Fruit fly (Drosophila melanogaster): ENCODE measurements around the gene CG31668.
A peak's percentile ranks its signal among the peaks of the same experiment; 100 is the strongest.

CG31668 gene

DNA sequence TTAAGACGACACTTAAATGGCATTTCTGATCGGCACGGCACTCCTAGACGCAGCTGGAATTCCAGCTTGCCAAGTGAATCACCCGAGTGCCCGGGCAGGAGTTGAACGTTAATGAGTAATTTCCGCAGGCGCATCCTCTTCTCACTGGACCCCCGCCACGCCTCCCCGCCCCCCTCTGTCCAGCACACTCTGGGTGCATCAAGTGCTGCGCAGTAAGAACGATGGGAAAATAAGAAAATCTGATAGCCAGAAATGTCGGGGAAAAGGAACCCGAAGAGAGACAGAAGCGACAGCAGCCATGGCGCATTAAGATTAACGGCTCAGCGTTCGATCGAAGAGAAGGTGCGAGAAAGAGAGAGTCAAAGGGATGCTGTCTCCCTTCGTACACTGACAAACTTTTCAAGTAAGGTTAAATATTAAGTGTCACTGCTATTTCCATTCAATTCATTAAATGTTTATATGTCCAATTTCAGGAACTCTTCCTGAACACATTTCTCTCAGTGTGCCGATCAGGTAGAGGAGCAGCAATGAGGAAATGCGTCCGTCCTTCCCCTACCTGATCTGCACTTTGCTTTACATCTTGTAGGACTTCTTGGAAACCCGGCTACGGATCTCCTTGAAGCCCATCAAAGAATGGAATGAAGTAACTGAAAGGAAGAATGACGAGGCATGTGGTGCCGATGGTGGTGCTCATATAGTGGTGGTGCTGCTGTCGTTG, 41.3 kb downstream of the CG31668 start (continued):
- no peak for TF ChIP-seq nau (GFP tag; optimal IDR thresholded peaks at IDR 0.05)
- no peak for TF ChIP-seq CG10147 (GFP tag; optimal IDR thresholded peaks at IDR 0.05)
- TF ChIP-seq CG31441 (GFP tag; IDR thresholded peaks at IDR 0.05): peak; percentile 68; the same call in 1 of the 2 replicates
- TF ChIP-seq B-H1 (GFP tag; IDR thresholded peaks at IDR 0.05): no peak
- TF ChIP-seq CG13287 (GFP tag; IDR thresholded peaks at IDR 0.05; ENCODE audit: partially characterized antibody): no peak
- TF ChIP-seq CG13894 (tag; optimal IDR thresholded peaks at IDR 0.05): no peak
- no peak for TF ChIP-seq Nf-YC (tag; optimal IDR thresholded peaks at IDR 0.05)
- TF ChIP-seq cad (GFP tag; optimal IDR thresholded peaks at IDR 0.05): peak; percentile 86
- TF ChIP-seq dysf (GFP tag; IDR thresholded peaks at IDR 0.05): 0 out of 3 replicates have a peak, but pooled peaks have one; percentile 26
- 0 out of 3 replicates have a peak, but pooled peaks have one; percentile 12 for TF ChIP-seq CG11695 (GFP tag; IDR thresholded peaks at IDR 0.05)
- TF ChIP-seq Drgx (GFP tag; IDR thresholded peaks at IDR 0.05): peak; percentile 75
- no peak for TF ChIP-seq sima (GFP tag; optimal IDR thresholded peaks at IDR 0.05)
- TF ChIP-seq emc (GFP tag; optimal IDR thresholded peaks at IDR 0.05): no peak
- TF ChIP-seq BtbVII (GFP tag; optimal IDR thresholded peaks at IDR 0.05): no peak
- no peak for TF ChIP-seq zfh2 (GFP tag; optimal IDR thresholded peaks at IDR 0.05)
- no peak for TF ChIP-seq CG14860 (GFP tag; IDR thresholded peaks at IDR 0.05; ENCODE audit: partially characterized antibody)
- TF ChIP-seq tap (tag; optimal IDR thresholded peaks at IDR 0.05): peak; percentile 38
- TF ChIP-seq CG9609 (GFP tag; optimal IDR thresholded peaks at IDR 0.05): peak; percentile 7
- peak; percentile 3 for TF ChIP-seq CG17385 (GFP tag; optimal IDR thresholded peaks at IDR 0.05)
- TF ChIP-seq CG7556 (GFP tag; optimal IDR thresholded peaks at IDR 0.05): peak; percentile 56
- peak; percentile 27 for TF ChIP-seq CG17568 (GFP tag; optimal IDR thresholded peaks at IDR 0.05)
- no peak for TF ChIP-seq Oaz (GFP tag; IDR thresholded peaks at IDR 0.05)
- TF ChIP-seq HmgZ (tag; optimal IDR thresholded peaks at IDR 0.05): no peak
- no peak for TF ChIP-seq Dll (GFP tag; IDR thresholded peaks at IDR 0.05; ENCODE audit: partially characterized antibody)
- peak; percentile 34 for TF ChIP-seq CG18599 (GFP tag; optimal IDR thresholded peaks at IDR 0.05)
- peak; percentile 23 for TF ChIP-seq Sox100B (GFP tag; optimal IDR thresholded peaks at IDR 0.05)
- peak; percentile 66 for TF ChIP-seq CG30431 (GFP tag; optimal IDR thresholded peaks at IDR 0.05)
- TF ChIP-seq Kr (GFP tag; optimal IDR thresholded peaks at IDR 0.05): peak; percentile 38
- TF ChIP-seq Hr51 (GFP tag; optimal IDR thresholded peaks at IDR 0.05): peak in 1 of 2 experiments; percentile 72
- peak; percentile 47 for TF ChIP-seq odd (GFP tag; optimal IDR thresholded peaks at IDR 0.05)
- peak; percentile 73 for TF ChIP-seq lilli (GFP tag; optimal IDR thresholded peaks at IDR 0.05)
- no peak for TF ChIP-seq Mad (GFP tag; optimal IDR thresholded peaks at IDR 0.05)
- TF ChIP-seq CG4360 (GFP tag; IDR thresholded peaks at IDR 0.05): peak; percentile 63
- TF ChIP-seq ssp (GFP tag; IDR thresholded peaks at IDR 0.05): 0 out of 2 replicates have a peak, but pooled peaks have one; percentile 15
- no peak for TF ChIP-seq hbn (GFP tag; IDR thresholded peaks at IDR 0.05; ENCODE audit: partially characterized antibody)
- peak; percentile 7; the same call in 1 of the 3 replicates for TF ChIP-seq CG7357 (GFP tag; IDR thresholded peaks at IDR 0.05)
- peak; percentile 63 for TF ChIP-seq Ssrp (tag; optimal IDR thresholded peaks at IDR 0.05)
- no peak for TF ChIP-seq knrl (GFP tag; IDR thresholded peaks at IDR 0.05; ENCODE audit: partially characterized antibody)
- no peak for TF ChIP-seq vnd (GFP tag; IDR thresholded peaks at IDR 0.05; ENCODE audit: partially characterized antibody)
- peak; percentile 55 for TF ChIP-seq fd96Cb (tag; optimal IDR thresholded peaks at IDR 0.05)
- no peak; the same call in 1 of the 2 replicates for TF ChIP-seq ap (GFP tag; IDR thresholded peaks at IDR 0.05)
- TF ChIP-seq CG1024 (GFP tag; IDR thresholded peaks at IDR 0.05): peak; percentile 68
- 0 out of 3 replicates have a peak, but pooled peaks have one; percentile 24 for TF ChIP-seq CG34422 (GFP tag; IDR thresholded peaks at IDR 0.05)
- TF ChIP-seq amos (GFP tag; IDR thresholded peaks at IDR 0.05; ENCODE audit: partially characterized antibody): no peak
- TF ChIP-seq D19A (tag; optimal IDR thresholded peaks at IDR 0.05): peak; percentile 73
- no peak for TF ChIP-seq ERR (GFP tag; optimal IDR thresholded peaks at IDR 0.05)
